Worm (Caenorhabditis elegans): ENCODE results near the gene Y38A10A.11.

DNA sequence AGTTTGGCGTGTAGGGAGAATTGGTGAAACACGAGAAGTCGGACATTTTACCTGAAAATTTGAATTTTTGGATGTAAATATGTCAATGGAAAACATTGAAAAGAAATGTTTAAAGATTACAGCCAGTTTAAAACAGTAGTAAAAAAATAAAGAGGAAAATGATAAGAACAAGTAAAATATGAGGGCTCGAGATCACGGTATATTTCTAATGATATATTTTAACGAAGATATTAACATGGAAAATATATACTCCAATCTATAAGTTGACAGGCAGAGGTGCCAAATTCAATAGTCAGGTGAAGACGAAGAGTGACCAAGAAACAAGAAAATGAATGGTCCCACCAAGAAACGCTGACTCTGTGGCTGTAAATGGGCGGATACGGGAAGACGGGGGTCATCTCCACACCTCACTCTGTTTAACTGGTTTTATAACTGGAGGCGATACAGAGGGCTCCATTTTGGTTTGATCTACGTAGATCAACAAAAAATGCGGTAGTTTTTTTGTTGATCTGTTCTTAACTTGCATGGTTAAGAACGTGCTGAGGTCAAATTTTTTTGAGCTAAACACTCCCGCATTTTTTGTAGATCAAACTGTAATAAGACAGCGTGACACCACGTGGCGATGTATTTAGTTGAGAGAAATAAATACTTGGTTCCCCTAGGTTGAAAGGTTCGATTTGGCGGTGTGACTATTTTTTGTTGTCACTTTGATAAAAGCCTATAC is 17.0 kb upstream of the Y38A10A.11 start, which contains the start of gene ceh-49:
- TF ChIP-seq med-1 (GFP tag; optimal IDR thresholded peaks at IDR 0.05; ENCODE audit: insufficient read depth) (no peak), ref-1 (GFP tag; conservative IDR thresholded peaks at IDR 0.05) (no peak), ztf-29 (GFP tag; IDR thresholded peaks at IDR 0.05) (no peak), tab-1 (GFP tag; IDR thresholded peaks at IDR 0.05) (no peak)
